Worm (Caenorhabditis elegans) whole organism, early embryonic: ENCODE results near the gene flp-3.

ENCODE experiments used
- B0310.2 ChIP-seq: sonication (generic microtip); optimal IDR thresholded peaks from 2 replicates; lab custom pipeline; 2016; ENCODE audit warnings: mild to moderate bottlenecking, missing genetic modification characterization, missing compliant biosample characterization
- F13C5.2 ChIP-seq: sonication (generic microtip); optimal IDR thresholded peaks from 2 replicates; lab custom pipeline; 2017; ENCODE audit warnings: mild to moderate bottlenecking, missing genetic modification characterization, inconsistent platforms, missing compliant biosample characterization
- aly-1 ChIP-seq: sonication (generic microtip); optimal IDR thresholded peaks from 2 replicates; lab custom pipeline; 2016; ENCODE audit warnings: missing genetic modification characterization, missing compliant biosample characterization
- ama-1 ChIP-seq: fragments of 150-350 bp; optimal IDR thresholded peaks from 2 replicates; lab custom pipeline; 2014
- ceh-13 ChIP-seq: fragments of 200-800 bp; sonication (Bioruptor generic); optimal IDR thresholded peaks from 2 replicates; lab custom pipeline; 2018; ENCODE audit warnings: mild to moderate bottlenecking, missing genetic modification characterization, missing compliant biosample characterization
- ceh-36 ChIP-seq: sonication (generic microtip); optimal IDR thresholded peaks from 2 replicates; lab custom pipeline; 2016; ENCODE audit warnings: missing genetic modification characterization, inconsistent platforms, missing compliant biosample characterization
- ets-7 ChIP-seq: sonication (generic microtip); optimal IDR thresholded peaks from 2 replicates; lab custom pipeline; 2016; ENCODE audit warnings: missing genotype, missing genetic modification characterization, missing compliant biosample characterization
- flt-1 ChIP-seq: fragments of 200-800 bp; sonication (Bioruptor generic); IDR thresholded peaks from 2 replicates; pipeline ENCODE4 v1.3.6; 2022; ENCODE audit warnings: missing genetic modification characterization, missing compliant biosample characterization
- hmbx-1 ChIP-seq: sonication (generic microtip); optimal IDR thresholded peaks from 2 replicates; lab custom pipeline; 2016; ENCODE audit warnings: mild to moderate bottlenecking, missing genetic modification characterization, missing compliant biosample characterization
- hmg-4 ChIP-seq: fragments of 200-800 bp; sonication (Bioruptor generic); optimal IDR thresholded peaks from 2 replicates; lab custom pipeline; 2018; ENCODE audit warnings: mild to moderate bottlenecking, missing genetic modification characterization, missing compliant biosample characterization
- hnd-1 ChIP-seq: sonication (generic microtip); optimal IDR thresholded peaks from 2 replicates; lab custom pipeline; 2016; ENCODE audit warnings: missing genetic modification characterization, missing compliant biosample characterization
- pes-1 ChIP-seq: fragments of 200-800 bp; sonication (Bioruptor generic); IDR thresholded peaks from 2 replicates; pipeline ENCODE4 v1.3.6; 2022; ENCODE audit warnings: missing genetic modification reagents, missing genetic modification characterization, missing compliant biosample characterization
- scrt-1 ChIP-seq: fragments of 200-800 bp; sonication (Bioruptor generic); IDR thresholded peaks from 2 replicates; pipeline ENCODE4 v1.3.6; 2022; ENCODE audit warnings: missing genetic modification characterization, missing compliant biosample characterization
- sea-1 ChIP-seq: fragments of 200-800 bp; sonication (Bioruptor generic); conservative IDR thresholded peaks from 2 replicates; pipeline ENCODE4 v1.3.6; 2022; ENCODE audit warnings: missing genetic modification characterization, missing compliant biosample characterization
- tbx-11 ChIP-seq: fragments of 200-800 bp; sonication (Bioruptor generic); IDR thresholded peaks from 2 replicates; pipeline ENCODE4 v1.3.6; 2022; ENCODE audit warnings: missing genetic modification characterization, missing compliant biosample characterization
- tbx-37 ChIP-seq: fragments of 200-800 bp; sonication (Bioruptor generic); conservative IDR thresholded peaks from 2 replicates; pipeline ENCODE4 v1.3.6; 2022; ENCODE audit warnings: missing genetic modification reagents, missing genetic modification characterization, missing compliant biosample characterization
- tra-4 ChIP-seq: sonication (generic microtip); optimal IDR thresholded peaks from 2 replicates; lab custom pipeline; 2017; ENCODE audit warnings: missing genetic modification characterization, missing compliant biosample characterization

The flp-3 gene

DNA sequence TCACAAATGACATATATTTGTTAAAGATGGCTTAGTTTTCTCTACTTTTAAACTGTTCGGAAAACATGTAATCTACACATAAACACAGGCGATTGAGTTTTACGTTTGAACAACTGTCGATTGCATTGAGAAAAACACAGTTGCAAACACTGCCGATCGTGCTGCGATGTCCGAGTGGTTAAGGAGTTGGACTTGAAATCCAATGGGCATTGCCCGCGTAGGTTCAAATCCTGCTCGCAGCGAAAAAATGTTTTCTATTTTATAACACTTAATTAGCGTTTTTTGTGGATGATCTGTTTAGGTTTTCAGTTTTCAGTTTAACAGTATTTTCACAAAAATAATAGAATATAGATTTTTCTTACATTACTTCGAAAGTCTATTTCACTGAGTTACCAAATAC is 31.6 kb upstream of the flp-3 start:
- TF ChIP-seq ceh-36 (tag; lab: Kevin White, UChicago) (no peak), hmg-4 (no peak), F13C5.2 (tag; lab: Kevin White, UChicago) (no peak), ets-7 (tag; lab: Kevin White, UChicago) (no peak), hmbx-1 (tag; lab: Kevin White, UChicago) (no peak), tbx-11 (GFP tag; lab: Robert Waterston, UW) (no peak), tra-4 (tag; lab: Kevin White, UChicago) (no peak), B0310.2 (tag; lab: Kevin White, UChicago) (no peak), flt-1 (GFP tag; lab: Robert Waterston, UW) (no peak), aly-1 (tag; lab: Kevin White, UChicago) (no peak), sea-1 (GFP tag; lab: Robert Waterston, UW) (no peak), tbx-37 (no peak), ama-1 (no peak), scrt-1 (GFP tag; lab: Robert Waterston, UW) (no peak), pes-1 (no peak), hnd-1 (no peak)

DNA sequence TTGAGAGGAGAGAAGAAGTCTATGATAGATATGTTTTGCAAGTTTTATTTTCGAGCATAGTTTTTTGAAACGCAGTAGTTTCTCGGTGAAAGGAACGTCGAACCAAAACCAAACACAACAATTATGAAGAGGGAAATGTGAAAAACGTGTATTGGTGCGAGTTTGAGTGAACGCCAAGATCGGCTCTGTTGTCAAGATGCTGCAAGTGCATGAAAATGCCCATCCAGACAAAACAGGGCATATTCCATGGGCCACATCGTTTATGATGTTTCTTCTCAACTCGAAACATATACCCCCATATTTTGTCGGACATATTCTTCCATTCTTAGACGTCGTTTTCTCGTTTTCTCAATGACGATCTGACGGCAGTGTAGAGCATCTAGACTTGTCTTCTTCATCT is 30.3 kb upstream of the flp-3 start:
- TF ChIP-seq ets-7 (tag; lab: Kevin White, UChicago): no peak
- TF ChIP-seq hnd-1: no peak
- no peak for TF ChIP-seq tbx-11 (GFP tag; lab: Robert Waterston, UW)
- TF ChIP-seq sea-1 (GFP tag; lab: Robert Waterston, UW): no peak
- TF ChIP-seq F13C5.2 (tag; lab: Kevin White, UChicago): no peak
- TF ChIP-seq hmbx-1 (tag; lab: Kevin White, UChicago): no peak
- no peak for TF ChIP-seq scrt-1 (GFP tag; lab: Robert Waterston, UW)
- TF ChIP-seq B0310.2 (tag; lab: Kevin White, UChicago): no peak
- TF ChIP-seq pes-1: no peak
- no peak for TF ChIP-seq aly-1 (tag; lab: Kevin White, UChicago)
- no peak for TF ChIP-seq ceh-13 (GFP tag; lab: Kevin White, UChicago)
- no peak for TF ChIP-seq ama-1

DNA sequence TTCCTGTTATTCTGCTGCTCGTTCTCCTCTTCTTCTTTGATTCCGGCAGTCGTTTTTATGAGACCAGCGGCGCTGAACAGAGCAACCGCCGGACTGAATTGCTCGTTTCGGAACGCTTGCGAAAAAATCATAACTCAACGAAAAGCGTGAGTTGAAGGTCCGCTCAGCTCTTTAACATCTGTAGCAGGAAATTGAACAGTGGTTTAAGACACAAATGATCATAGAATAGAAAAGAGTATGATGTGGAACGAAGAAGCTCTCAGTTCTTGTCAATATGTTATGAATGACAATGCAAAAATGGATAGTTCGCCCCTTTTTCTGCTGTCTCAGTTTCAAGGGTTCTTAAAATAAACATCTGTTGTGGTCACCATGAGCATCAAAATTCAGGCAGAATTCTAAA is 20.9 kb upstream of the flp-3 start:
- TF ChIP-seq scrt-1 (GFP tag; lab: Robert Waterston, UW): no peak
- TF ChIP-seq ama-1: no peak
- TF ChIP-seq sea-1 (GFP tag; lab: Robert Waterston, UW): no peak
- no peak for TF ChIP-seq F13C5.2 (tag; lab: Kevin White, UChicago)
- TF ChIP-seq pes-1: no peak
- no peak for TF ChIP-seq tbx-37
- TF ChIP-seq hnd-1: no peak
- TF ChIP-seq tra-4 (tag; lab: Kevin White, UChicago): no peak
- no peak for TF ChIP-seq ceh-13 (GFP tag; lab: Kevin White, UChicago)
- no peak for TF ChIP-seq ets-7 (tag; lab: Kevin White, UChicago)
- TF ChIP-seq hmbx-1 (tag; lab: Kevin White, UChicago): no peak
- TF ChIP-seq hmg-4: no peak
- no peak for TF ChIP-seq flt-1 (GFP tag; lab: Robert Waterston, UW)
- no peak for TF ChIP-seq B0310.2 (tag; lab: Kevin White, UChicago)

DNA sequence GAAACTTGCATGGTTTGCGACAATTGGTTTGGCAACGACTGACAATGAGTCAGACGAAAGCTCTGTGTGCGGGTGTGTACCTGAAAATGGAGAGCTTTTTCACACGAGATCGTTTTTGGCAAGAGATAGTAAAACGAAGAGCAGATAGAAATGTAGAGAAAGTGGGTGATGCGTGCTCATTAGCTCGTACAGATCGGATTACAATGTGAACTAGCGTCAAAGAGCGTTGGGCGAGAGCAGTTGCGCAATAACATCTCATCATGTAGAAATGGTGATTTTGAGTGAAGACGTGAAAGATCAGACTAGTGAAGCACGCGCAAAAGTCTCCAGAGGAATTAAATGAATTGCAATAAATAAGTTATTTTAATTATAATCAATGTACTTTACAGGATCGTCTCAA is 2.4 kb upstream of the flp-3 start, which contains the start of gene flp-2:
TSS of gene flp-2 (minus strand) at position 101 of the 400 bp plus-strand sequence.
- TF ChIP-seq ama-1 (no peak), ets-7 (tag; lab: Kevin White, UChicago) (no peak), flt-1 (GFP tag; lab: Robert Waterston, UW) (no peak), scrt-1 (GFP tag; lab: Robert Waterston, UW) (no peak), hmg-4 (no peak), tbx-37 (no peak), F13C5.2 (tag; lab: Kevin White, UChicago) (no peak), ceh-36 (tag; lab: Kevin White, UChicago) (no peak), ceh-13 (GFP tag; lab: Kevin White, UChicago) (no peak), sea-1 (GFP tag; lab: Robert Waterston, UW) (no peak), hmbx-1 (tag; lab: Kevin White, UChicago) (no peak), aly-1 (tag; lab: Kevin White, UChicago) (no peak), pes-1 (no peak), hnd-1 (no peak), tbx-11 (GFP tag; lab: Robert Waterston, UW) (no peak), tra-4 (tag; lab: Kevin White, UChicago) (no peak), B0310.2 (tag; lab: Kevin White, UChicago) (no peak)

DNA sequence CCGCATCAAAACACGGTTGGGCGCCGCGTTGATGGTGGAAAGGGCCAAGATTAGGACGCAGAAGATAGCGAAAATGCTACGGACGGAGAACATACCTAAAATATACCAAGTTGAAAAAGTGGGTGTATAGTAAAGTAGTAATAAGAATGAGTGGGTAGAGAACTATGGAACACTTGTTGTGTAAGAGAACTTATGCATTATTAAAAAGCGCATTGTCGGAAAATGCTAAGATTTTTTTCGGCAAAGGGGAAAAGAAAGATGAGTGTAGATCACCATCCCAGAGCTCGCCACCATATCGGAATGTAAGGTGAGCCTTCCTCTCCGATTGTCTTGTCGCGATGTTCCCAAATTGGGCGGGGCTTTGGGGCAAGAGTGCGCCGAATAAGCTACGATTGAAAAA is 4.9 kb downstream of the flp-3 start, which contains the start of gene flp-28:
TSS of gene flp-28 (minus strand) at position 101 of the 400 bp plus-strand sequence.
- no peak for TF ChIP-seq flt-1 (GFP tag; lab: Robert Waterston, UW)
- no peak for TF ChIP-seq B0310.2 (tag; lab: Kevin White, UChicago)
- no peak for TF ChIP-seq ama-1
- no peak for TF ChIP-seq ets-7 (tag; lab: Kevin White, UChicago)
- TF ChIP-seq sea-1 (GFP tag; lab: Robert Waterston, UW): no peak
- TF ChIP-seq pes-1: no peak
- no peak for TF ChIP-seq ceh-13 (GFP tag; lab: Kevin White, UChicago)
- no peak for TF ChIP-seq aly-1 (tag; lab: Kevin White, UChicago)
- TF ChIP-seq hmbx-1 (tag; lab: Kevin White, UChicago): no peak
- no peak for TF ChIP-seq tra-4 (tag; lab: Kevin White, UChicago)
- no peak for TF ChIP-seq ceh-36 (tag; lab: Kevin White, UChicago)
- no peak for TF ChIP-seq scrt-1 (GFP tag; lab: Robert Waterston, UW)
- TF ChIP-seq hmg-4: no peak

DNA sequence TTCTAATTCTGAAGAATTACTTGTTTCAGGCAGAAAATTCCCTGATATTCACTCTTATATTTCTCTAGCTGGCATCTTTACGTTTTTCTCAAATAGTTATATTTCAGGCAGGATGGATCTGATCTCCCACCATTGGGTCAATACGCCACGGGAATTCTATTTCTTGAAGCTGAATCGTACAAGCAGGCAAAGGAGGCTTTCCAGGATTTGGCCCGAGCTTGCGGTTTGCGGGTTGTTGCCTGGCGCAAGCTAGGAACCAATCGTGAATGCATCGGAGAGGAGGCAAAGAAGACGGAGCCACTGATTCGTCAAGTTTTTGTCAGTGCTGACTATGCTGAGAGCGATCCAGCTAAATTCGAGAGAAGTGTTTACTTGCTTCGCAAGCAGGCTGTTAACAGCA is 7.7 kb downstream of the flp-3 start:
- TF ChIP-seq aly-1 (tag; lab: Kevin White, UChicago): no peak

DNA sequence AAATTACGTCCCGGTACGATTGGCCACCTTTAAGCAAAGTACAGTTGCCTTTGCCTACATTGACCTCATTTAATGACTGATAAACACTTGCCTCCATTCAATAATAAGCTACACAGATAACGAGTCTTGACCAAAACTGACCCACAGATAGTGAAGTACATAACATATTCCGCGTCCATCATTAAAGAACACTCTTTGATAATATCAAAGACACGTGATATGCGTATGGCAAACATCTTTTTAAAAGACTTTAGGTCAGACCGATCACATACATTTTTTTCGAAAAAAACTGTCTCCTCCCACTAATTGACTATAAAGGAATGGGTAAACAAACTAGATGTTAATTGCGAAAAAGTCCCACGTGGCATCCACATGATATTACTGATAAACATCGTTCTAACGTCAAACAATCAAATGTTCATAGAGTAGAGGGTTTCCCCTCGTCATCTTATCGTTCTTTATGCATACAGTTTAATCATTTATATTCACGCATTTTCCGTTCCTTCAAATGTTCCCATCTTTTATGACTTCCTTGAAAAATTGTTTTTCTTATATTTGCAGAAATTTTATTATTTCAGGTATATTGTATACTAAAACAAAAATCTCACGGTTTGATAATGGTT is 8.6 kb downstream of the flp-3 start, which contains the start of gene W07E11.1:
TSS of gene W07E11.1 (plus strand) at position 573 of the 623 bp plus-strand sequence.
- TF ChIP-seq hmg-4 (no peak), hnd-1 (no peak), flt-1 (GFP tag; lab: Robert Waterston, UW) (no peak), scrt-1 (GFP tag; lab: Robert Waterston, UW) (no peak), ama-1 (no peak), sea-1 (GFP tag; lab: Robert Waterston, UW) (no peak), B0310.2 (tag; lab: Kevin White, UChicago) (no peak), hmbx-1 (tag; lab: Kevin White, UChicago) (no peak)
